Worm (Caenorhabditis elegans) whole organism, L2 larva: ENCODE measurements around the gene Y37E11AM.2.

ENCODE experiments used
- C34F6.9 ChIP-seq: fragments of 150-350 bp; optimal IDR thresholded peaks from 2 replicates; lab custom pipeline; 2014; ENCODE audit warnings: missing biosample characterization, missing genetic modification characterization
- F13H6.1 ChIP-seq: sonication (generic microtip); optimal IDR thresholded peaks from 2 replicates; lab custom pipeline; 2016; ENCODE audit warnings: missing genetic modification characterization, missing compliant biosample characterization
- R02D3.7 ChIP-seq: fragments of 150-350 bp; optimal IDR thresholded peaks from 2 replicates; lab custom pipeline; 2014; ENCODE audit warnings: missing biosample characterization, missing genetic modification characterization
- aly-2 ChIP-seq: fragments of 150-350 bp; optimal IDR thresholded peaks from 2 replicates; lab custom pipeline; 2014; ENCODE audit warnings: missing biosample characterization, missing genetic modification characterization
- ama-1 ChIP-seq: fragments of 150-350 bp; optimal IDR thresholded peaks from 2 replicates; lab custom pipeline; 2018; ENCODE audit warnings: inconsistent platforms
- blmp-1 ChIP-seq: sonication (generic microtip); optimal IDR thresholded peaks from 2 replicates; lab custom pipeline; 2017; ENCODE audit warnings: missing genetic modification characterization, mild to moderate bottlenecking, missing compliant biosample characterization, antibody characterized with exemption, moderate library complexity; ENCODE audit not compliant: insufficient read depth
- ceh-16 ChIP-seq: fragments of 150-350 bp; optimal IDR thresholded peaks from 2 replicates; lab custom pipeline; 2014; ENCODE audit warnings: missing biosample characterization, missing genetic modification characterization
- dmd-4 ChIP-seq: sonication (generic microtip); optimal IDR thresholded peaks from 2 replicates; lab custom pipeline; 2017; ENCODE audit warnings: missing biosample characterization, missing genetic modification characterization
- elt-1 ChIP-seq: fragments of 150-350 bp; optimal IDR thresholded peaks from 2 replicates; lab custom pipeline; 2014; ENCODE audit warnings: missing biosample characterization, missing genetic modification characterization
- elt-3 ChIP-seq: sonication (generic microtip); optimal IDR thresholded peaks from 2 replicates; lab custom pipeline; 2017; ENCODE audit warnings: missing biosample characterization, missing genetic modification characterization
- fos-1 ChIP-seq: fragments of 150-350 bp; optimal IDR thresholded peaks from 2 replicates; lab custom pipeline; 2014; ENCODE audit warnings: missing biosample characterization, missing genetic modification characterization
- gmeb-1 ChIP-seq: fragments of 150-350 bp; optimal IDR thresholded peaks from 2 replicates; lab custom pipeline; 2014; ENCODE audit warnings: missing biosample characterization, missing genetic modification characterization
- lin-11 ChIP-seq: fragments of 150-350 bp; sonication (generic microtip); optimal IDR thresholded peaks from 2 replicates; lab custom pipeline; 2014; ENCODE audit warnings: missing biosample characterization, missing genetic modification characterization, inconsistent platforms, mixed read lengths
- lin-13 ChIP-seq: fragments of 150-350 bp; optimal IDR thresholded peaks from 2 replicates; lab custom pipeline; 2014; ENCODE audit warnings: missing biosample characterization, missing genetic modification reagents, missing genetic modification characterization
- lin-39 ChIP-seq: fragments of 150-350 bp; optimal IDR thresholded peaks from 2 replicates; lab custom pipeline; 2014; ENCODE audit warnings: missing biosample characterization, missing genetic modification reagents, missing genetic modification characterization
- lsy-2 ChIP-seq, 2 experiments: fragments of 150-350 bp in 1 of 2; sonication (generic microtip) in 1 of 2; optimal IDR thresholded peaks; 2 replicates each; lab custom pipeline; 2014 to 2017; ENCODE audit warnings: missing biosample characterization in 2 of 2, missing genetic modification characterization in 2 of 2
- mbf-1 ChIP-seq: sonication (generic microtip); optimal IDR thresholded peaks from 2 replicates; lab custom pipeline; 2017; ENCODE audit warnings: missing biosample characterization, missing genetic modification characterization
- mdl-1 ChIP-seq, 2 experiments: fragments of 150-350 bp in 1 of 2; sonication (generic microtip) in 1 of 2; optimal IDR thresholded peaks; 2 replicates each; lab custom pipeline; 2017; ENCODE audit warnings: missing biosample characterization in 2 of 2, missing genetic modification characterization in 2 of 2
- nhr-11 ChIP-seq: fragments of 150-350 bp; optimal IDR thresholded peaks from 2 replicates; lab custom pipeline; 2014; ENCODE audit warnings: missing biosample characterization, missing genetic modification characterization
- nhr-129 ChIP-seq: fragments of 150-350 bp; optimal IDR thresholded peaks from 2 replicates; lab custom pipeline; 2014; ENCODE audit warnings: missing biosample characterization, missing genetic modification characterization
- nhr-25 ChIP-seq: fragments of 150-350 bp; sonication (generic microtip); optimal IDR thresholded peaks from 3 replicates; lab custom pipeline; 2014; ENCODE audit warnings: missing biosample characterization, missing genetic modification characterization
- nhr-77 ChIP-seq: fragments of 150-350 bp; optimal IDR thresholded peaks from 2 replicates; lab custom pipeline; 2014; ENCODE audit warnings: missing biosample characterization, missing genetic modification characterization
- skn-1 ChIP-seq: sonication (generic microtip); optimal IDR thresholded peaks from 2 replicates; lab custom pipeline; 2017; ENCODE audit warnings: missing biosample characterization, missing genetic modification characterization
- sma-9 ChIP-seq, 2 experiments: fragments of 150-350 bp in 1 of 2; sonication (generic microtip) in 1 of 2; optimal IDR thresholded peaks; 2 replicates each; lab custom pipeline; 2014 to 2016; ENCODE audit warnings: missing genetic modification characterization in 2 of 2, mild to moderate bottlenecking in 1 of 2, missing biosample characterization in 1 of 2, missing compliant biosample characterization in 1 of 2, missing genetic modification reagents in 1 of 2, moderate library complexity in 1 of 2
- snpc-4 ChIP-seq: fragments of 150-350 bp; optimal IDR thresholded peaks from 2 replicates; lab custom pipeline; 2014; ENCODE audit warnings: missing biosample characterization, missing genetic modification characterization

Gene Y37E11AM.2

DNA sequence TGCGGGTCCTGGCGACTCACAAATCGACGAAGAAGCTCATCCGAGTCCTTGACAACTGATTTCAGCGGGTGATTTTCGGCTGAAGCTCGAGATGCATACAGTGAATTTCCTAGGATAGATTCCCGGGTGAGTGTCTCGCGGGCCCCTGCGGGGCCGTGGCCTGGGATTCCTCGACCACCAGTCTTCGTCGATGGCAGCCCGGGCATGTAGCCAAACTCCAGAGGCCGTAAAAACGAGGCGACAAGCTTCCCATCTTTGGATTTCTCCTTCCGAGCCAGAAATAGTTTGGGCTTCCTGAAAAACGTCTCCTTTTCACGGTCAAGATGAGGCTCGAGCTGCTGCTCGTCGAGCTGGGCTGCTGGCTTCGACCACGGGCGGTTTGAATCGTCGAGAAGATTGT is 37.2 kb downstream of the Y37E11AM.2 start:
- TF ChIP-seq lsy-2 (tag; optimal IDR thresholded peaks at IDR 0.05; lab: Kevin White, UChicago) (no peak), nhr-129 (no peak), blmp-1 (tag; lab: Kevin White, UChicago) (no peak), gmeb-1 (tag; lab: Kevin White, UChicago) (no peak), snpc-4 (tag; lab: Kevin White, UChicago) (no peak), skn-1 (no peak), aly-2 (tag; lab: Kevin White, UChicago) (no peak), lin-11 (tag; lab: Kevin White, UChicago) (no peak), ceh-16 (tag; lab: Kevin White, UChicago) (no peak), dmd-4 (tag; lab: Kevin White, UChicago) (no peak), elt-3 (tag; lab: Kevin White, UChicago) (no peak)
- TF ChIP-seq, all 48 proteins: peak for 0

DNA sequence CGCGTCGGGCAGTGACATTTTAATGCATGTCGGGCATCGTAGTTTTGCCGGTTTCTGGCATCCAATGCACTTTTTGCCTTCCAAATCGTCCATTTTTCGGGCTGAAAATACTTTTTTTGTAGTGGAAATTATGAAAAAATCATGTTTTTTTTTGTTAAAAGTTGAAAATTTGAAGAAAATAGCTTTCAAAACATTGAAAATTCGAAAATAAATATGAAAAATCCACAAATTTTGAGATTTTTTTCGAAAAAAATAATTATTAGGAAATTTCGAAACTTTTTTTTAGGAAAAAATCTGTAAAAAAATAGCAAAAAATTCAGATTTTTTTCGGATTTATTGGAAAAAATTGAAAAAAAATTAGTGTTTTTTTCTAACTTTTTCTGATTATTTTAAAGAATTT is 38.5 kb downstream of the Y37E11AM.2 start, which contains the start of gene map-1:
map-1 (minus strand) TSS at position 101 of the 400 bp plus-strand sequence.
- TF ChIP-seq F13H6.1 (tag; lab: Kevin White, UChicago), result no peak
- TF ChIP-seq nhr-25 (tag; lab: Kevin White, UChicago), result no peak
- TF ChIP-seq fos-1 (tag; lab: Kevin White, UChicago), result no peak
- TF ChIP-seq elt-1 (tag; lab: Kevin White, UChicago), result no peak
- TF ChIP-seq C34F6.9 (tag; lab: Kevin White, UChicago), result no peak
- no peak for TF ChIP-seq ceh-16 (tag; lab: Kevin White, UChicago)
- no peak for TF ChIP-seq ama-1 (lab: Kevin White, UChicago)
- no peak for TF ChIP-seq nhr-77 (tag; lab: Kevin White, UChicago)
- TF ChIP-seq lin-39, result no peak
- TF ChIP-seq mbf-1 (tag; lab: Kevin White, UChicago), result no peak
- no peak for TF ChIP-seq sma-9 (GFP tag; optimal IDR thresholded peaks at IDR 0.05; lab: Kevin White, UChicago)
- no peak for TF ChIP-seq sma-9 (tag; optimal IDR thresholded peaks at IDR 0.05; lab: Kevin White, UChicago)
- TF ChIP-seq nhr-11, result no peak

DNA sequence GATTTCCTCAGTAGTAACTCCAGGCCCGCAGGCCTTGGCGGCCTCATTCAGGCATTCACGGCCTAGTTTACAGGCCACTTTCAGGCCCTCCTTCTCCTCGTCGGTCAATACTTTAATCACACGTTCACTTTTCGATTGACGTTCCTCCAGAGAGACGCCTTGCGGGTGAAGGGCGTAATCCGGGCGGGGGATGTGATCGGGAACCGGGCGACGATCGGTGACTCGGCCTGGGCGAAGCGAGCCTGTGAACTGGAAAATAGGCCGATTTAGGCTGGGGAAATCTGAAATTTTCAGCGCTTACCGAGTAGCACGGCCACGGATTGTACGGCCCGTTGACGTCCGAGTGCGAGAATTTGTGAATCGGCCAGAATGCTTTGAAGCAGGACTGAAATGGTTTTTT is 39.0 kb downstream of the Y37E11AM.2 start:
- no peak for TF ChIP-seq lin-13 (GFP tag; lab: Kevin White, UChicago)
- TF ChIP-seq nhr-11, result no peak
- no peak for TF ChIP-seq R02D3.7

DNA sequence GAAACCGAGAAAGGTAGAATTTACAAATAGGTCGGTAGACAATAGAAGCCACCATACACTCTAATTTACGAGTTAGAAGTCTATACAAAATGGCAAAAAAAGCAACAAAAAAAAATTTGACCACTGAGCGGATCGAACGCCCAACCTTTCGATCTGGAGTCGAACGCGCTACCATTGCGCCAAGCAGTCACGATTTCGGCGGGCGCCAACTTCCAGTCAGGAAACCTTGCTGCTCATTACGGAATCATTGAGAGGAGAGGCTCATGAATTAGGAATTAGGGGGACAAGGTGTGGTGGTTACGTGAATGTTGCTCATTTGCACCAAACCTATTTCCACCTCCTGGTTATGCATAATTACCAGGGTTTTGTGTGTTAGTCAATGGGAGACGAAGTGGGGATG is 43.5 kb downstream of the Y37E11AM.2 start:
- TF ChIP-seq C34F6.9 (tag; lab: Kevin White, UChicago) (no peak), nhr-129 (no peak), mdl-1 (tag; optimal IDR thresholded peaks at IDR 0.05; lab: Kevin White, UChicago) (no peak)
